Fruit fly (Drosophila melanogaster) whole organism: ENCODE data around the gene Sf3b2.

ENCODE experiments used
- CG8478 ChIP-seq: fragments of >200 bp; optimal IDR thresholded peaks from 2 replicates; lab custom pipeline; 2018; ENCODE audit warnings: inconsistent platforms
- Dll ChIP-seq: fragments of >200 bp; optimal IDR thresholded peaks from 2 replicates; lab custom pipeline; 2017
- EcR ChIP-seq, 2 experiments: fragments of >200 bp; optimal IDR thresholded peaks; 2 replicates each; lab custom pipeline; 2017; ENCODE audit warnings: missing biosample characterization in 2 of 2, missing genetic modification characterization in 2 of 2, missing genetic modification reagents in 2 of 2
- pan ChIP-seq: fragments of >200 bp; optimal IDR thresholded peaks from 2 replicates; lab custom pipeline; 2017
- psq ChIP-seq: fragments of >200 bp; optimal IDR thresholded peaks from 2 replicates; lab custom pipeline; 2017
- usp ChIP-seq: fragments of >200 bp; optimal IDR thresholded peaks from 2 replicates; lab custom pipeline; 2017; ENCODE audit warnings: missing biosample characterization, missing genetic modification characterization, mixed read lengths

- TF ChIP-seq usp (GFP tag; lab: Kevin White, UChicago) (no peak), CG8478 (lab: Kevin White, UChicago) (no peak), pan (lab: Kevin White, UChicago) (no peak), psq (lab: Kevin White, UChicago) (no peak), Dll (lab: Kevin White, UChicago) (no peak), EcR (GFP tag; optimal IDR thresholded peaks at IDR 0.05; lab: Kevin White, UChicago) (no peak)
These were observed 22.0 kb downstream of the Sf3b2 start for dm6 chr2L:3006925-3007426.
